Worm (Caenorhabditis elegans): ENCODE results near the gene Y102A5C.36.

DNA sequence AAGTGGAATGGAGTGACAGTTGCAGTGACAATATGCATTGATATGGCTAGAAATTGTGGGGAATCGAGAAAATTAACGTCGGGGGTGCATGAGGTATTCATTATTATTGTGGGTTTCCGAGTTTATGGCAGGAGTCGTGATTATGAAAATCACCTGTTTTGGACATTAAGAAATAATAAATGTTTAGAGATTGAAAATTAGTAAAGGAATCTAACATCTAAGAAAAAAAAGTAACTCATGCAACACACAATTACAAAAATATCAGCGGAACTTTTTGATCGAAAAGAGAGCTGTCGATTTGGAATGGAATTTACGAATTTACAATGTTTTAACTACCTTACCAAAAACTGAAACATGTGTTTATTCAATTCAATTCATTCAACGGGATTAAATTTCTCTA is 27.5 kb upstream of the Y102A5C.36 start, which contains the start of gene srh-206:
- TF ChIP-seq him-1 (tag; optimal IDR thresholded peaks at IDR 0.05) (no peak), dao-5 (tag; optimal IDR thresholded peaks at IDR 0.05) (no peak), W03F9.2 (tag; optimal IDR thresholded peaks at IDR 0.05) (no peak)

Data from whole organism, L4/young adult.